Worm (Caenorhabditis elegans): ENCODE results near the gene F25E5.16.

F25E5.16 gene

DNA sequence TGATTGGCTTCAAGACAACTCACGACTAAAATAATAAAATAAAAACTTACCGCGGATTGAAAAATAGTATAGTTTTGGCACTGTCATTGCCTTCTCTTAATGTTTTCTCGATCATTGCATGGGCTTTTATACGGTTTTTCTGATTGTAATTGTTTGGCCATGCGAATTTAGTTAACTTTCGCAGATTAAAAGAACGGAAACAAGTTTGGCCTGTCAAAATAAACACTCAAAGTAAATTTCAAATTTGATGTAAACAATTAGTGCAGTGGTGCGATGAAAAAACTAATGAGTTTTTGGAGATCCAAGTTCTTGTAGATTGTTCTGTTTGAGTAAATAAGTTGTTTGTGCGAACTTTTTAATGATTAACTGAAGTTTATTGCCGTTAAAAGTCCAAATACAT lies 38.9 kb upstream of the F25E5.16 start, which contains the start of gene gst-41:
TSS of gene gst-41 (minus strand) at position 101 of the 400 bp plus-strand sequence.
- TF ChIP-seq F57A8.1 (GFP tag; optimal IDR thresholded peaks at IDR 0.05) (no peak), efl-1 (GFP tag; optimal IDR thresholded peaks at IDR 0.05) (no peak), snpc-3.4 (tag; optimal IDR thresholded peaks at IDR 0.05) (no peak), mcd-1 (GFP tag; IDR thresholded peaks at IDR 0.05) (no peak)

DNA sequence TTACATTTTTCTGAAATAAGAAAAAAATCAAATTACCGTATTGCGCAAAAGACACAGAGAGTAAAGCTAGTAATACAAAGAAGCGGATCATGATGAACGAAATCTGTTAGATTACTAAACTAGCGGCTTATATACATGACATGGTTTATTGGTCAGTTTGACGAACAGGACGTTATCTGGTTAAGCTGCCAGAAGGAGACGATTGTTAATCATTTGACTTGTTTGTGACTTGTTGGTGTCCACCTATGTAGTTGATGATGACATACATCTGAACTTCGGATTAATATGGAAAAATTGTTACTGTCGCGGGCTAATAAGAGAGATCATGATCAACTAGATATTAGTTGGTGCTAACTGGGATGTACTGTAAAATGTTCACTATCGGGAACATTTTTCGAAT lies 38.0 kb upstream of the F25E5.16 start, which contains the start of gene cnc-9:
TSS of gene cnc-9 (minus strand) at position 101 of the 400 bp plus-strand sequence.
- TF ChIP-seq fkh-3 (tag; optimal IDR thresholded peaks at IDR 0.05): no peak
- no peak for TF ChIP-seq ceh-91 (GFP tag; IDR thresholded peaks at IDR 0.05)
- TF ChIP-seq rec-8 (tag; optimal IDR thresholded peaks at IDR 0.05): no peak
- TF ChIP-seq ztf-28 (GFP tag; IDR thresholded peaks at IDR 0.05): no peak
- TF ChIP-seq zfh-2 (GFP tag; conservative IDR thresholded peaks at IDR 0.05): no peak
- no peak for TF ChIP-seq dpl-1 (GFP tag; optimal IDR thresholded peaks at IDR 0.05)
- TF ChIP-seq die-1 (tag; optimal IDR thresholded peaks at IDR 0.05): no peak
- TF ChIP-seq chd-7 (tag; optimal IDR thresholded peaks at IDR 0.05): no peak
- no peak for TF ChIP-seq lin-35 (GFP tag; optimal IDR thresholded peaks at IDR 0.05)
- TF ChIP-seq ztf-3 (GFP tag; optimal IDR thresholded peaks at IDR 0.05): no peak
- TF ChIP-seq Y56A3A.18 (GFP tag; IDR thresholded peaks at IDR 0.05): no peak
- no peak for TF ChIP-seq tlf-1 (GFP tag; optimal IDR thresholded peaks at IDR 0.05)
- TF ChIP-seq bed-1 (GFP tag; IDR thresholded peaks at IDR 0.05): no peak

DNA sequence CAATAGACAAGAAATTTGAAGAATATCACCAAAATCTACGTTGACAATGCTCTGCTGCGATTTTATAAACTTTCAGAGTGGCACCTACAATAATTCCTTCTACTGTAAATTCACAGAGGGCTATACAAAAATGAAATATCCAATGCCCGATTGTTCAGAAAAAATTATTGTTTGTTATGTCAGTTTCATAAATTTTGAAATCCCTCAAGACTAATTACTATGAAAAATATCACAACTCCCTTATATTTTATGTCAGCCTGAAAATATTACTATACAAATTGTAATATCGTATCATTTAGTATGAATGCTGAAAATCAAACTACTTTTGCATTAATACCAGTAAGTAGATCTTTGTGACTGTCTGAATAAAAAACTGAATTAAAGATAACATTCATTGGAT lies 37.5 kb upstream of the F25E5.16 start, which contains the start of gene srx-60:
TSS of gene srx-60 (plus strand) at position 301 of the 400 bp plus-strand sequence.
- TF ChIP-seq let-607 (tag; optimal IDR thresholded peaks at IDR 0.05) (no peak), chd-7 (tag; optimal IDR thresholded peaks at IDR 0.05) (no peak), Y79H2A.3 (GFP tag; conservative IDR thresholded peaks at IDR 0.05) (no peak), Y53G8AR.9 (GFP tag; conservative IDR thresholded peaks at IDR 0.05) (no peak), madf-6 (GFP tag; IDR thresholded peaks at IDR 0.05) (no peak), mcd-1 (GFP tag; IDR thresholded peaks at IDR 0.05) (no peak), nhr-80 (tag; optimal IDR thresholded peaks at IDR 0.05) (no peak), T26A5.8 (tag; optimal IDR thresholded peaks at IDR 0.05) (no peak), repo-1 (tag; optimal IDR thresholded peaks at IDR 0.05) (no peak), cebp-1 (GFP tag; IDR thresholded peaks at IDR 0.05) (no peak), cebp-1 (tag; optimal IDR thresholded peaks at IDR 0.05) (no peak), akir-1 (GFP tag; optimal IDR thresholded peaks at IDR 0.05) (no peak), lin-40 (tag; optimal IDR thresholded peaks at IDR 0.05) (no peak), lsy-27 (tag; optimal IDR thresholded peaks at IDR 0.05; ENCODE audit: borderline replicate concordance, insufficient read depth) (no peak), ccch-3 (GFP tag; optimal IDR thresholded peaks at IDR 0.05) (no peak), bed-2 (GFP tag; IDR thresholded peaks at IDR 0.05) (no peak), zfh-2 (GFP tag; conservative IDR thresholded peaks at IDR 0.05) (no peak), aptf-2 (GFP tag; conservative IDR thresholded peaks at IDR 0.05) (no peak), snpc-4 (GFP tag; optimal IDR thresholded peaks at IDR 0.05) (no peak), snpc-4 (tag; optimal IDR thresholded peaks at IDR 0.05) (no peak), ets-4 (GFP tag; optimal IDR thresholded peaks at IDR 0.05) (no peak)
